Fruit fly (Drosophila melanogaster): Measurements from ENCODE around the gene CG33965.

The CG33965 gene

DNA sequence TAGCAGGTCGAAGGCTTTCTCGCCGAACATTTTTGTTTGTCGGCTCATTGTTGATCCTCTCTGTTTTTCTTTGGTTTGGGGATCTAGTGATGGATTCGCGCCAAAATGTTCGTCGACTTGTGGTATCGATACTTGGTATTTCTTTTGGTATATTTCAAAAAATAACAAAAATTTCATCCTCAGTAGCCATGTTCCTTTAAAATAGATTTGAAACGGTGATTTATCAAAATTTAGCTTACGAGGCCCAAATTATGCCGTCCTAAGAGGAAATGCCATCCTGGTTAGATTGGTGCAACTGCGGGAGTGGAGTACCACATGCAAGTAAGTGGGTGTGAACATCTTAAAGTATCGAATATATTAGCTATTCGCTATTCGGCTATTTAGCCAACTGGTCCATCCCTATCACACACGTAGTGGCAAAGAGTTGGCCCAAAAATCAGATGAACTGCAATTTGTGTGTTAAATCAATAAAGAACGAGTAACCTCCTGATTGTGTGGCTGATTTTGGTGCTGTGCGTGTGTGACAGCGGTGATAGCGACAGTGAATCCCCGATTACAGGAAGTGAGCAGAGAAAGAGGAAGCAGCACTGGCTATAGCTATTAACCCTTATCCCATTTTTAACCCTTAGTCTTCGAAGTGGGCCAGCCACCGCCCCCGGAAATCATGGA lies 15.1 kb downstream of the CG33965 start, which contains the start of the genes Psf1 and Sac1 (continued):
- 0 out of 2 replicates have a peak, but pooled peaks have one; percentile 36 for TF ChIP-seq CG8765 (GFP tag; IDR thresholded peaks at IDR 0.05)
- TF ChIP-seq Lhr (GFP tag; optimal IDR thresholded peaks at IDR 0.05) = peak; percentile 71
- peak in 1 of 2 experiments; percentile 53 for TF ChIP-seq Pdp1 (GFP tag; optimal IDR thresholded peaks at IDR 0.05)
- TF ChIP-seq Meics (GFP tag; optimal IDR thresholded peaks at IDR 0.05) = peak; percentile 23
- peak; percentile 59 for TF ChIP-seq CG32532 (GFP tag; IDR thresholded peaks at IDR 0.05)
- no peak for TF ChIP-seq trh (GFP tag; optimal IDR thresholded peaks at IDR 0.05)
- peak; percentile 97 for TF ChIP-seq BEAF-32 (GFP tag; optimal IDR thresholded peaks at IDR 0.05)
- peak; percentile 77 for TF ChIP-seq CG12659 (GFP tag; optimal IDR thresholded peaks at IDR 0.05)
- peak; percentile 32 for TF ChIP-seq wek (GFP tag; optimal IDR thresholded peaks at IDR 0.05)
- peak; percentile 35 for TF ChIP-seq Mes4 (GFP tag; optimal IDR thresholded peaks at IDR 0.05)
- TF ChIP-seq Med (GFP tag) = peak; percentile 88
- no peak for TF ChIP-seq CG1529 (GFP tag; optimal IDR thresholded peaks at IDR 0.05)
- no peak for TF ChIP-seq ash1 (GFP tag; optimal IDR thresholded peaks at IDR 0.05)
- TF ChIP-seq CG42726 (GFP tag; IDR thresholded peaks at IDR 0.05; ENCODE audit: partially characterized antibody) = peak; percentile 57; the same call in 1 of the 2 replicates
- no peak for TF ChIP-seq CG17328 (GFP tag; IDR thresholded peaks at IDR 0.05)
- TF ChIP-seq CG4617 (GFP tag; optimal IDR thresholded peaks at IDR 0.05; ENCODE audit: borderline replicate concordance) = peak; percentile 94
- TF ChIP-seq ken (GFP tag; IDR thresholded peaks at IDR 0.05) = no peak; the same call in 2 of the 3 replicates
- TF ChIP-seq CG14441 (GFP tag; IDR thresholded peaks at IDR 0.05) = peak; percentile 13; the same call in 1 of the 2 replicates
- TF ChIP-seq CG11560 (tag; IDR thresholded peaks at IDR 0.05) = no peak
- peak; percentile 57 for TF ChIP-seq CG9817 (tag; optimal IDR thresholded peaks at IDR 0.05)
- TF ChIP-seq Nf-YB (GFP tag; optimal IDR thresholded peaks at IDR 0.05) = no peak
- no peak for TF ChIP-seq ERR (GFP tag; optimal IDR thresholded peaks at IDR 0.05)
- peak; percentile 68 for TF ChIP-seq mam (GFP tag; optimal IDR thresholded peaks at IDR 0.05)
- no peak for TF ChIP-seq Fer3 (tag; optimal IDR thresholded peaks at IDR 0.05)
- TF ChIP-seq Nf-YC (tag; optimal IDR thresholded peaks at IDR 0.05) = no peak
- peak; percentile 17 for TF ChIP-seq slp2 (GFP tag; optimal IDR thresholded peaks at IDR 0.05)
- no peak for TF ChIP-seq Elba2 (GFP tag; optimal IDR thresholded peaks at IDR 0.05)
- peak in 1 of 2 experiments; percentile 27 for TF ChIP-seq insv (GFP tag; optimal IDR thresholded peaks at IDR 0.05)
- TF ChIP-seq sna (GFP tag; IDR thresholded peaks at IDR 0.05; ENCODE audit: partially characterized antibody) = peak; percentile 86
- peak; percentile 40 for TF ChIP-seq CG18764 (GFP tag; optimal IDR thresholded peaks at IDR 0.05)
- no peak for TF ChIP-seq salm (tag; optimal IDR thresholded peaks at IDR 0.05)
- no peak for TF ChIP-seq peb (GFP tag; IDR thresholded peaks at IDR 0.05)
- TF ChIP-seq grau (tag; optimal IDR thresholded peaks at IDR 0.05) = peak; percentile 58
- TF ChIP-seq CG43689 (GFP tag; IDR thresholded peaks at IDR 0.05) = no peak
- TF ChIP-seq H2.0 (GFP tag; IDR thresholded peaks at IDR 0.05) = 0 out of 2 replicates have a peak, but pooled peaks have one; percentile 24
- peak; percentile 46 for TF ChIP-seq CG9727 (GFP tag; optimal IDR thresholded peaks at IDR 0.05)
- TF ChIP-seq HLHmδ (GFP tag; optimal IDR thresholded peaks at IDR 0.05) = no peak
- TF ChIP-seq Hr78 (GFP tag; optimal IDR thresholded peaks at IDR 0.05) = no peak
- TF ChIP-seq zfh1 (GFP tag; IDR thresholded peaks at IDR 0.05) = peak; percentile 36; the same call in 1 of the 3 replicates
- TF ChIP-seq CG14860 (GFP tag; IDR thresholded peaks at IDR 0.05; ENCODE audit: partially characterized antibody) = peak; percentile 80
